Fruit fly (Drosophila melanogaster): ENCODE measurements around the gene Usp2.

The Usp2 gene

DNA sequence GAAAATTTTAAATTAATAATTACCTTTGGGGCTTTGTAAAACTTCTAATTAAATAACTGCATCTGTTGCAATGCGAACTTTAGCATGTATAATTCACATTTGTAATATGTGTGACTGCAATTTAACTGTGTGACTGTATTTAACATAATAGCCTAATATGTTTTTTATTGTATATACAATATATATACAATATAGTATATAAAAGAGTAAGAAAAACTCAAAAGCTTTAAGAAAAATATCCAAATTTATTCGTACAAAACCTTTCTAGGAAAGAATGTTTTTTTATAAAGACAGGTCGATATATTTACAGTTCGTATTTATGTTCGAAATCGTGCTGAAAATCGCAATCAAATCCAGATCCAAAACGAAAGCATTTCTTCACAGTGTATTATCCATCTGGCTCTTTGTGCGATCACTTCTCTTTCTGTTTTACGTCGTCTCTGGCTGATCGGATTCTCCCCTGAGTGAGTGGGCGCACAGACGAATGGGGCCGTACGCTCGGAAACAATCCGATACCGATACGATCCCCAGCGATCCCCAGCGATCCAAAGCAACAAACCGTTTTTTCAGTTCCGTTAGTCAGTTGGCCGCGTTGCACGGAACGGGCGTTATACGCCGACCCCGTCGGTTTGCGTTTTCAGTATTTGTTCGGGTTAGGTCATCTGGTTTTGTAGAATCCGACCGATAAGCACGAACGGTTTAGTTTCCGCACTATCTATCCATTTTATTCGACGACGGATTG, 35.6 kb downstream of the Usp2 start:
- TF ChIP-seq CG15514 (GFP tag; optimal IDR thresholded peaks at IDR 0.05) (peak; percentile 2), CG13894 (tag; optimal IDR thresholded peaks at IDR 0.05) (no peak), CG10654 (GFP tag; optimal IDR thresholded peaks at IDR 0.05) (peak; percentile 49), Dbx (GFP tag; IDR thresholded peaks at IDR 0.05) (peak; percentile 31; the same call in 1 of the 3 replicates), CG12942 (GFP tag; optimal IDR thresholded peaks at IDR 0.05) (peak; percentile 17), CG31224 (GFP tag; IDR thresholded peaks at IDR 0.05) (peak; percentile 48), bcd (GFP tag; optimal IDR thresholded peaks at IDR 0.05) (peak; percentile 68), crc (GFP tag; optimal IDR thresholded peaks at IDR 0.05) (no peak), CG34376 (GFP tag; optimal IDR thresholded peaks at IDR 0.05) (peak; percentile 15), CG15269 (tag; optimal IDR thresholded peaks at IDR 0.05) (peak; percentile 70), Hr3 (GFP tag; optimal IDR thresholded peaks at IDR 0.05) (peak; percentile 70), seq (GFP tag; IDR thresholded peaks at IDR 0.05) (no peak), Ssrp (tag; optimal IDR thresholded peaks at IDR 0.05) (peak; percentile 71), CG6765 (GFP tag; optimal IDR thresholded peaks at IDR 0.05) (peak; percentile 46), CG17359 (tag; optimal IDR thresholded peaks at IDR 0.05) (peak; percentile 51), Aef1 (GFP tag; IDR thresholded peaks at IDR 0.05) (peak; percentile 24; the same call in 1 of the 3 replicates), sqz (GFP tag; optimal IDR thresholded peaks at IDR 0.05) (no peak), CG4328 (GFP tag; optimal IDR thresholded peaks at IDR 0.05) (no peak), CG16813 (GFP tag; IDR thresholded peaks at IDR 0.05; ENCODE audit: partially characterized antibody) (no peak), Nf-YB (GFP tag; optimal IDR thresholded peaks at IDR 0.05) (peak; percentile 38), bbx (GFP tag; IDR thresholded peaks at IDR 0.05; ENCODE audit: partially characterized antibody) (0 out of 2 replicates have a peak, but pooled peaks have one; percentile 21), lmd (GFP tag; IDR thresholded peaks at IDR 0.05) (peak; percentile 50; the same call in 1 of the 2 replicates), CG30403 (GFP tag; optimal IDR thresholded peaks at IDR 0.05) (peak; percentile 76), run (tag; optimal IDR thresholded peaks at IDR 0.05) (no peak), CG3407 (GFP tag; optimal IDR thresholded peaks at IDR 0.05) (peak; percentile 20), ab (GFP tag; optimal IDR thresholded peaks at IDR 0.05) (no peak), eve (GFP tag; optimal IDR thresholded peaks at IDR 0.05) (peak in 1 of 2 experiments; percentile 7), CG1529 (GFP tag; optimal IDR thresholded peaks at IDR 0.05) (no peak), D19A (tag; optimal IDR thresholded peaks at IDR 0.05) (peak; percentile 62), CG2129 (GFP tag; IDR thresholded peaks at IDR 0.05; ENCODE audit: partially characterized antibody) (no peak), CG8388 (GFP tag; optimal IDR thresholded peaks at IDR 0.05) (peak; percentile 51), zen (tag; optimal IDR thresholded peaks at IDR 0.05) (no peak), Dad (GFP tag; optimal IDR thresholded peaks at IDR 0.05) (no peak), sob (GFP tag; IDR thresholded peaks at IDR 0.05) (no peak), Hand (GFP tag; optimal IDR thresholded peaks at IDR 0.05) (peak; percentile 20), ind (GFP tag; optimal IDR thresholded peaks at IDR 0.05) (peak; percentile 59), Deaf1 (tag; optimal IDR thresholded peaks at IDR 0.05) (peak; percentile 95), gem (tag; optimal IDR thresholded peaks at IDR 0.05) (peak; percentile 84), CG1602 (GFP tag; optimal IDR thresholded peaks at IDR 0.05) (peak; percentile 34), bab2 (GFP tag; optimal IDR thresholded peaks at IDR 0.05) (peak; percentile 15), tin (GFP tag; optimal IDR thresholded peaks at IDR 0.05) (peak; percentile 48), mirr (GFP tag; optimal IDR thresholded peaks at IDR 0.05) (peak; percentile 33), onecut (GFP tag; IDR thresholded peaks at IDR 0.05) (no peak), CG15011 (GFP tag; optimal IDR thresholded peaks at IDR 0.05) (peak; percentile 21), nmo (GFP tag; optimal IDR thresholded peaks at IDR 0.05) (peak; percentile 85), Blimp-1 (GFP tag; optimal IDR thresholded peaks at IDR 0.05) (peak; percentile 27), sisA (GFP tag; IDR thresholded peaks at IDR 0.05) (0 out of 2 replicates have a peak, but pooled peaks have one; percentile 31), vfl (GFP tag; optimal IDR thresholded peaks at IDR 0.05) (no peak), CG2120 (GFP tag; optimal IDR thresholded peaks at IDR 0.05) (peak; percentile 47)
